Worm (Caenorhabditis elegans) whole organism, L2 larva: ENCODE data around the gene F14H12.17.

Source experiments
- C34F6.9 ChIP-seq: fragments of 150-350 bp; optimal IDR thresholded peaks from 2 replicates; lab custom pipeline; 2014; ENCODE audit warnings: missing biosample characterization, missing genetic modification characterization
- F13H6.1 ChIP-seq: sonication (generic microtip); optimal IDR thresholded peaks from 2 replicates; lab custom pipeline; 2016; ENCODE audit warnings: missing genetic modification characterization, missing compliant biosample characterization
- R02D3.7 ChIP-seq: fragments of 150-350 bp; optimal IDR thresholded peaks from 2 replicates; lab custom pipeline; 2014; ENCODE audit warnings: missing biosample characterization, missing genetic modification characterization
- Y55F3AM.14 ChIP-seq: fragments of 200-800 bp; sonication (Bioruptor generic); optimal IDR thresholded peaks from 2 replicates; lab custom pipeline; 2018; ENCODE audit warnings: mild to moderate bottlenecking, missing genetic modification characterization, missing compliant biosample characterization
- ZK546.5 ChIP-seq: sonication (generic microtip); optimal IDR thresholded peaks from 2 replicates; lab custom pipeline; 2017; ENCODE audit warnings: missing biosample characterization, missing genetic modification characterization
- alr-1 ChIP-seq: fragments of 150-350 bp; optimal IDR thresholded peaks from 2 replicates; lab custom pipeline; 2014; ENCODE audit warnings: missing biosample characterization, missing genetic modification characterization
- aly-2 ChIP-seq: fragments of 150-350 bp; optimal IDR thresholded peaks from 2 replicates; lab custom pipeline; 2014; ENCODE audit warnings: missing biosample characterization, missing genetic modification characterization
- ama-1 ChIP-seq: fragments of 150-350 bp; optimal IDR thresholded peaks from 2 replicates; lab custom pipeline; 2018; ENCODE audit warnings: inconsistent platforms
- blmp-1 ChIP-seq: sonication (generic microtip); optimal IDR thresholded peaks from 2 replicates; lab custom pipeline; 2017; ENCODE audit warnings: missing genetic modification characterization, mild to moderate bottlenecking, missing compliant biosample characterization, antibody characterized with exemption, moderate library complexity; ENCODE audit not compliant: insufficient read depth
- ceh-16 ChIP-seq: fragments of 150-350 bp; optimal IDR thresholded peaks from 2 replicates; lab custom pipeline; 2014; ENCODE audit warnings: missing biosample characterization, missing genetic modification characterization
- ceh-82 ChIP-seq: fragments of 150-350 bp; optimal IDR thresholded peaks from 2 replicates; lab custom pipeline; 2014; ENCODE audit warnings: missing biosample characterization, missing genetic modification characterization
- crh-2 ChIP-seq: sonication (generic microtip); optimal IDR thresholded peaks from 2 replicates; lab custom pipeline; 2017; ENCODE audit warnings: missing biosample characterization, missing genetic modification characterization
- dmd-4 ChIP-seq: sonication (generic microtip); optimal IDR thresholded peaks from 2 replicates; lab custom pipeline; 2017; ENCODE audit warnings: missing biosample characterization, missing genetic modification characterization
- egl-27 ChIP-seq: sonication (generic microtip); optimal IDR thresholded peaks from 3 replicates; lab custom pipeline; 2017; ENCODE audit warnings: missing biosample characterization, missing genetic modification reagents, missing genetic modification characterization
- elt-1 ChIP-seq: fragments of 150-350 bp; optimal IDR thresholded peaks from 2 replicates; lab custom pipeline; 2014; ENCODE audit warnings: missing biosample characterization, missing genetic modification characterization
- elt-3 ChIP-seq: sonication (generic microtip); optimal IDR thresholded peaks from 2 replicates; lab custom pipeline; 2017; ENCODE audit warnings: missing biosample characterization, missing genetic modification characterization
- fos-1 ChIP-seq: fragments of 150-350 bp; optimal IDR thresholded peaks from 2 replicates; lab custom pipeline; 2014; ENCODE audit warnings: missing biosample characterization, missing genetic modification characterization
- gmeb-1 ChIP-seq: fragments of 150-350 bp; optimal IDR thresholded peaks from 2 replicates; lab custom pipeline; 2014; ENCODE audit warnings: missing biosample characterization, missing genetic modification characterization
- lin-11 ChIP-seq: fragments of 150-350 bp; sonication (generic microtip); optimal IDR thresholded peaks from 2 replicates; lab custom pipeline; 2014; ENCODE audit warnings: missing biosample characterization, missing genetic modification characterization, inconsistent platforms, mixed read lengths
- lin-13 ChIP-seq: fragments of 150-350 bp; optimal IDR thresholded peaks from 2 replicates; lab custom pipeline; 2014; ENCODE audit warnings: missing biosample characterization, missing genetic modification reagents, missing genetic modification characterization
- lin-39 ChIP-seq: fragments of 150-350 bp; optimal IDR thresholded peaks from 2 replicates; lab custom pipeline; 2014; ENCODE audit warnings: missing biosample characterization, missing genetic modification reagents, missing genetic modification characterization
- lsy-2 ChIP-seq, 2 experiments: fragments of 150-350 bp in 1 of 2; sonication (generic microtip) in 1 of 2; optimal IDR thresholded peaks; 2 replicates each; lab custom pipeline; 2014 to 2017; ENCODE audit warnings: missing biosample characterization in 2 of 2, missing genetic modification characterization in 2 of 2
- mab-5 ChIP-seq: fragments of 150-350 bp; optimal IDR thresholded peaks from 2 replicates; lab custom pipeline; 2014; ENCODE audit warnings: missing biosample characterization, missing genetic modification characterization
- mbf-1 ChIP-seq: sonication (generic microtip); optimal IDR thresholded peaks from 2 replicates; lab custom pipeline; 2017; ENCODE audit warnings: missing biosample characterization, missing genetic modification characterization
- mdl-1 ChIP-seq, 2 experiments: fragments of 150-350 bp in 1 of 2; sonication (generic microtip) in 1 of 2; optimal IDR thresholded peaks; 2 replicates each; lab custom pipeline; 2017; ENCODE audit warnings: missing biosample characterization in 2 of 2, missing genetic modification characterization in 2 of 2
- nhr-10 ChIP-seq: sonication (generic microtip); optimal IDR thresholded peaks from 2 replicates; lab custom pipeline; 2017; ENCODE audit warnings: missing biosample characterization, missing genetic modification characterization
- nhr-11 ChIP-seq: fragments of 150-350 bp; optimal IDR thresholded peaks from 2 replicates; lab custom pipeline; 2014; ENCODE audit warnings: missing biosample characterization, missing genetic modification characterization
- nhr-12 ChIP-seq: fragments of 150-350 bp; optimal IDR thresholded peaks from 2 replicates; lab custom pipeline; 2014; ENCODE audit warnings: missing biosample characterization, missing genetic modification characterization
- nhr-129 ChIP-seq: fragments of 150-350 bp; optimal IDR thresholded peaks from 2 replicates; lab custom pipeline; 2014; ENCODE audit warnings: missing biosample characterization, missing genetic modification characterization
- nhr-21 ChIP-seq: fragments of 150-350 bp; optimal IDR thresholded peaks from 2 replicates; lab custom pipeline; 2014; ENCODE audit warnings: missing biosample characterization, missing genetic modification characterization
- nhr-23 ChIP-seq: fragments of 150-350 bp; optimal IDR thresholded peaks from 2 replicates; lab custom pipeline; 2014; ENCODE audit warnings: missing biosample characterization, missing genetic modification reagents, missing genetic modification characterization
- nhr-237 ChIP-seq: fragments of 150-350 bp; optimal IDR thresholded peaks from 2 replicates; lab custom pipeline; 2014; ENCODE audit warnings: missing biosample characterization, missing genetic modification characterization
- nhr-25 ChIP-seq: fragments of 150-350 bp; sonication (generic microtip); optimal IDR thresholded peaks from 3 replicates; lab custom pipeline; 2014; ENCODE audit warnings: missing biosample characterization, missing genetic modification characterization
- nhr-6 ChIP-seq: fragments of 150-350 bp; optimal IDR thresholded peaks from 2 replicates; lab custom pipeline; 2014; ENCODE audit warnings: missing biosample characterization, missing genetic modification characterization
- nhr-77 ChIP-seq: fragments of 150-350 bp; optimal IDR thresholded peaks from 2 replicates; lab custom pipeline; 2014; ENCODE audit warnings: missing biosample characterization, missing genetic modification characterization
- peb-1 ChIP-seq: fragments of 150-350 bp; optimal IDR thresholded peaks from 2 replicates; lab custom pipeline; 2014; ENCODE audit warnings: missing biosample characterization, missing genetic modification characterization
- sem-4 ChIP-seq: fragments of 150-350 bp; optimal IDR thresholded peaks from 2 replicates; lab custom pipeline; 2014; ENCODE audit warnings: missing biosample characterization, missing genetic modification reagents, missing genetic modification characterization
- skn-1 ChIP-seq: sonication (generic microtip); optimal IDR thresholded peaks from 2 replicates; lab custom pipeline; 2017; ENCODE audit warnings: missing biosample characterization, missing genetic modification characterization
- sma-3 ChIP-seq: sonication (generic microtip); optimal IDR thresholded peaks from 2 replicates; lab custom pipeline; 2016; ENCODE audit warnings: missing genetic modification reagents, missing genetic modification characterization, missing compliant biosample characterization
- sma-9 ChIP-seq, 2 experiments: fragments of 150-350 bp in 1 of 2; sonication (generic microtip) in 1 of 2; optimal IDR thresholded peaks; 2 replicates each; lab custom pipeline; 2014 to 2016; ENCODE audit warnings: missing genetic modification characterization in 2 of 2, mild to moderate bottlenecking in 1 of 2, missing biosample characterization in 1 of 2, missing compliant biosample characterization in 1 of 2, missing genetic modification reagents in 1 of 2, moderate library complexity in 1 of 2
- snpc-4 ChIP-seq: fragments of 150-350 bp; optimal IDR thresholded peaks from 2 replicates; lab custom pipeline; 2014; ENCODE audit warnings: missing biosample characterization, missing genetic modification characterization
- unc-39 ChIP-seq: fragments of 150-350 bp; optimal IDR thresholded peaks from 2 replicates; lab custom pipeline; 2014; ENCODE audit warnings: missing biosample characterization, missing genetic modification characterization
- unc-55 ChIP-seq: fragments of 150-350 bp; sonication (generic microtip); optimal IDR thresholded peaks from 3 replicates; lab custom pipeline; 2014; ENCODE audit warnings: missing biosample characterization, missing genetic modification reagents, missing genetic modification characterization
- unc-62 ChIP-seq: fragments of 150-350 bp; optimal IDR thresholded peaks from 2 replicates; lab custom pipeline; 2014; ENCODE audit warnings: missing biosample characterization, missing genetic modification reagents, missing genetic modification characterization
- zag-1 ChIP-seq: fragments of 150-350 bp; optimal IDR thresholded peaks from 2 replicates; lab custom pipeline; 2014; ENCODE audit warnings: missing biosample characterization, missing genetic modification characterization
- ztf-1 ChIP-seq: fragments of 200-800 bp; sonication (Bioruptor generic); conservative IDR thresholded peaks from 2 replicates; pipeline ENCODE4 v1.3.6; 2022; ENCODE audit warnings: missing genetic modification characterization, missing compliant biosample characterization
- ztf-11 ChIP-seq: sonication (generic microtip); optimal IDR thresholded peaks from 2 replicates; lab custom pipeline; 2017; ENCODE audit warnings: missing biosample characterization, missing genetic modification characterization
- ztf-4 ChIP-seq: fragments of 150-350 bp; optimal IDR thresholded peaks from 2 replicates; lab custom pipeline; 2014; ENCODE audit warnings: missing biosample characterization, missing genetic modification characterization

Gene F14H12.17

DNA sequence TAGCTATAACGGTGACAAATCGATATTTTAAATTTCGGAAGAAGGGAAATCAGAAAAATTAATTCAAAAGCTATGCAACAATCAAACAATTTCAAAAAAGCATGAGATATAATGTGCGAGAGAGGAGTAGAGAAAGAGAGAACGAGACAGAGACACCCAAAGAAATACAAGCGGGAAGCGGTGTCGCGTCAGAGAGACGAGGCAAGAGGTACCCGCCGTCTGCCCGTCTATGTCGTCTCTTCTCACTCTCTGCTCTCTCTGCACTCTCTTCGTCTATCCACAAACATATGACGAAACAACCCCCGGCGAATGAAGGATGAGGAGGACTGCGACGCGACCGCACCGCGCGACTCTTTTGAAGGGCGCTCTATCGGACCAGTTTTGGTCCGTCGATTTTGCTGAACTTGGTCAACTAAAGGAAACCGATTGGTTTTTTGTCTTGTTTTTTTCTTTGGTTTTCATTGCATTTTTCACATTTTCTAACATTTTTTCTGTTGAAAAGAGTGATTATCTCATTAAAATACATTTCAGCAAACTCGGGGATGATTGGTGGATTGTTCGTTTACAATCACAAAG lies 25.8 kb upstream of the F14H12.17 start, which contains the start of gene dpy-23:
Gene dpy-23 (plus strand): TSS at position 526 of the 576 bp plus-strand sequence.
- TF ChIP-seq lsy-2 (tag; optimal IDR thresholded peaks at IDR 0.05; lab: Kevin White, UChicago) (peak; percentile 75 to 91), crh-2 (tag; lab: Kevin White, UChicago) (peak; percentile 96), zag-1 (tag; lab: Kevin White, UChicago) (peak; percentile 95), aly-2 (tag; lab: Kevin White, UChicago) (no peak), Y55F3AM.14 (GFP tag; lab: Kevin White, UChicago) (peak; percentile 89), nhr-25 (peak; percentile 93), ztf-11 (tag; lab: Kevin White, UChicago) (no peak), ztf-4 (tag; lab: Kevin White, UChicago) (peak; percentile 92), nhr-6 (tag; lab: Kevin White, UChicago) (peak; percentile 88), R02D3.7 (tag; lab: Kevin White, UChicago) (no peak), F13H6.1 (peak; percentile 98), nhr-12 (tag; lab: Kevin White, UChicago) (no peak), nhr-11 (tag; lab: Kevin White, UChicago) (no peak), ZK546.5 (peak; percentile 46), lin-11 (tag; lab: Kevin White, UChicago) (peak; percentile 96), ceh-82 (peak; percentile 89), nhr-21 (peak; percentile 86), nhr-23 (tag; lab: Kevin White, UChicago) (no peak), nhr-77 (peak; percentile 49), nhr-129 (tag; lab: Kevin White, UChicago) (peak; percentile 97), dmd-4 (tag; lab: Kevin White, UChicago) (no peak), unc-55 (GFP tag; lab: Kevin White, UChicago) (peak; percentile 97), ztf-1 (GFP tag; lab: Robert Waterston, UW) (no peak), sma-3 (peak; percentile 91), sma-9 (GFP tag; optimal IDR thresholded peaks at IDR 0.05; lab: Kevin White, UChicago) (peak; percentile 97), sma-9 (tag; optimal IDR thresholded peaks at IDR 0.05; lab: Kevin White, UChicago) (no peak), nhr-237 (peak; percentile 57), sem-4 (tag; lab: Kevin White, UChicago) (peak; percentile 93), unc-39 (tag; lab: Kevin White, UChicago) (no peak), alr-1 (no peak), mdl-1 (tag; optimal IDR thresholded peaks at IDR 0.05; lab: Kevin White, UChicago) (peak; percentile 46 to 85), ama-1 (no peak), mbf-1 (tag; lab: Kevin White, UChicago) (no peak), snpc-4 (peak; percentile 32), peb-1 (tag; lab: Kevin White, UChicago) (no peak), fos-1 (tag; lab: Kevin White, UChicago) (peak; percentile 91), mab-5 (tag; lab: Kevin White, UChicago) (peak; percentile 90), blmp-1 (tag; lab: Kevin White, UChicago) (peak; percentile 85), elt-3 (tag; lab: Kevin White, UChicago) (no peak), ceh-16 (peak; percentile 84), gmeb-1 (tag; lab: Kevin White, UChicago) (peak; percentile 69), unc-62 (GFP tag; lab: Kevin White, UChicago) (peak; percentile 82), lin-39 (tag; lab: Kevin White, UChicago) (no peak), egl-27 (tag; lab: Kevin White, UChicago) (peak; percentile 83), skn-1 (tag; lab: Kevin White, UChicago) (no peak), nhr-10 (tag; lab: Kevin White, UChicago) (peak; percentile 43), lin-13 (GFP tag; lab: Kevin White, UChicago) (peak; percentile 93), C34F6.9 (peak; percentile 97), elt-1 (tag; lab: Kevin White, UChicago) (no peak)
